Fruit fly (Drosophila melanogaster) whole organism, embryonic: ENCODE data around the gene neb.

ENCODE experiments used
- Abd-B ChIP-seq: fragments of 200-800 bp; sonication (Bioruptor generic); optimal IDR thresholded peaks from 2 replicates; lab custom pipeline; 2018; ENCODE audit warnings: missing biosample characterization, mild to moderate bottlenecking, missing genetic modification characterization, moderate library complexity
- CG10274 ChIP-seq: fragments of 200-800 bp; sonication (Bioruptor generic); optimal IDR thresholded peaks from 3 replicates; lab custom pipeline; 2017; ENCODE audit warnings: missing biosample characterization, mild to moderate bottlenecking, missing genetic modification characterization
- CG10431 ChIP-seq: fragments of 200-800 bp; sonication (Bioruptor generic); optimal IDR thresholded peaks from 3 replicates; lab custom pipeline; 2018; ENCODE audit warnings: missing biosample characterization, mild to moderate bottlenecking, missing genetic modification characterization
- CG10462 ChIP-seq: fragments of 200-800 bp; sonication (Bioruptor generic); optimal IDR thresholded peaks from 2 replicates; lab custom pipeline; 2016; ENCODE audit warnings: missing biosample characterization, missing genetic modification characterization
- CG11247 ChIP-seq: fragments of 200-800 bp; sonication (Bioruptor generic); IDR thresholded peaks from 2 replicates; pipeline ENCODE4 v1.3.6; 2022; ENCODE audit warnings: missing biosample characterization, missing genetic modification characterization
- CG11456 ChIP-seq: fragments of 200-800 bp; sonication (Bioruptor generic); IDR thresholded peaks from 3 replicates; pipeline ENCODE4 v1.3.6; 2022; ENCODE audit warnings: missing biosample characterization, missing genetic modification characterization
- CG14667 ChIP-seq: fragments of 200-800 bp; sonication (Bioruptor generic); IDR thresholded peaks from 2 replicates; pipeline ENCODE4 v1.3.6; 2022; ENCODE audit warnings: missing biosample characterization, missing genetic modification characterization
- CG15514 ChIP-seq: fragments of 200-800 bp; sonication (Bioruptor generic); optimal IDR thresholded peaks from 3 replicates; lab custom pipeline; 2017; ENCODE audit warnings: missing biosample characterization, missing genetic modification characterization, mild to moderate bottlenecking, moderate library complexity, missing genetic modification reagents
- CG16813 ChIP-seq: fragments of 200-800 bp; sonication (Bioruptor generic); IDR thresholded peaks from 3 replicates; pipeline ENCODE4 v1.3.6; 2022; ENCODE audit warnings: missing biosample characterization, missing genetic modification characterization; ENCODE audit not compliant: partially characterized antibody
- CG17186 ChIP-seq: fragments of 200-800 bp; sonication (Bioruptor generic); optimal IDR thresholded peaks from 3 replicates; lab custom pipeline; 2017; ENCODE audit warnings: missing biosample characterization, missing genetic modification reagents, missing genetic modification characterization
- CG32532 ChIP-seq: fragments of 200-800 bp; sonication (Bioruptor generic); IDR thresholded peaks from 2 replicates; pipeline ENCODE4 v1.3.6; 2022; ENCODE audit warnings: missing biosample characterization, missing genetic modification characterization
- CG33213 ChIP-seq: fragments of 200-800 bp; sonication (Bioruptor generic); optimal IDR thresholded peaks from 3 replicates; lab custom pipeline; 2016; ENCODE audit warnings: missing biosample characterization, missing genetic modification characterization
- CG34422 ChIP-seq: fragments of 200-800 bp; sonication (Bioruptor generic); IDR thresholded peaks from 3 replicates; pipeline ENCODE4 v1.3.6; 2022; ENCODE audit warnings: missing biosample characterization, missing genetic modification characterization
- CG4328 ChIP-seq: fragments of 200-800 bp; sonication (Bioruptor generic); optimal IDR thresholded peaks from 3 replicates; lab custom pipeline; 2017; ENCODE audit warnings: missing biosample characterization, missing genetic modification reagents, missing genetic modification characterization
- CG7556 ChIP-seq: fragments of 200-800 bp; sonication (Bioruptor generic); optimal IDR thresholded peaks from 2 replicates; lab custom pipeline; 2017; ENCODE audit warnings: missing biosample characterization, mild to moderate bottlenecking, missing genetic modification characterization
- CG7745 ChIP-seq: fragments of 200-800 bp; sonication (Bioruptor generic); optimal IDR thresholded peaks from 2 replicates; lab custom pipeline; 2018; ENCODE audit warnings: missing biosample characterization, mild to moderate bottlenecking, missing genetic modification characterization, moderate library complexity
- CG8290 ChIP-seq, 3 experiments: fragments of 200-800 bp; sonication (Bioruptor generic); optimal IDR thresholded peaks; 2 replicates each; lab custom pipeline; 2016 to 2019; ENCODE audit warnings: missing biosample characterization in 3 of 3, missing genetic modification characterization in 3 of 3, mild to moderate bottlenecking in 2 of 3, moderate library complexity in 1 of 3
- CG8478 ChIP-seq: fragments of >200 bp; optimal IDR thresholded peaks from 2 replicates; lab custom pipeline; 2018
- CG9727 ChIP-seq: fragments of 200-800 bp; sonication (Bioruptor generic); optimal IDR thresholded peaks from 3 replicates; lab custom pipeline; 2017; ENCODE audit warnings: missing biosample characterization, mild to moderate bottlenecking, missing genetic modification characterization
- Chrac-16 ChIP-seq: fragments of 200-800 bp; sonication (Bioruptor generic); optimal IDR thresholded peaks from 3 replicates; lab custom pipeline; 2016; ENCODE audit warnings: missing biosample characterization, missing genetic modification characterization
- E2f2 ChIP-seq: fragments of 200-800 bp; sonication (Bioruptor generic); IDR thresholded peaks from 2 replicates; pipeline ENCODE4 v1.3.6; 2022; ENCODE audit warnings: missing biosample characterization, missing genetic modification characterization
- Elba2 ChIP-seq: fragments of 200-800 bp; sonication (Bioruptor generic); optimal IDR thresholded peaks from 3 replicates; lab custom pipeline; 2016; ENCODE audit warnings: missing biosample characterization, missing genetic modification characterization
- Ets97D ChIP-seq: fragments of 200-800 bp; sonication (Bioruptor generic); optimal IDR thresholded peaks from 3 replicates; lab custom pipeline; 2016; ENCODE audit warnings: missing biosample characterization, missing genetic modification characterization
- GATAe ChIP-seq: fragments of 200-800 bp; sonication (Bioruptor generic); conservative IDR thresholded peaks from 2 replicates; pipeline ENCODE4 v1.3.6; 2022; ENCODE audit warnings: missing biosample characterization, missing genetic modification characterization
- Hmr ChIP-seq: fragments of 200-800 bp; sonication (Bioruptor generic); optimal IDR thresholded peaks from 3 replicates; lab custom pipeline; 2017; ENCODE audit warnings: mild to moderate bottlenecking, missing biosample characterization, missing genetic modification reagents, missing genetic modification characterization
- Jarid2 ChIP-seq: fragments of 200-800 bp; sonication (Bioruptor generic); optimal IDR thresholded peaks from 3 replicates; lab custom pipeline; 2017; ENCODE audit warnings: mild to moderate bottlenecking, missing biosample characterization, missing genetic modification reagents, missing genetic modification characterization
- Lhr ChIP-seq: fragments of 200-800 bp; sonication (Bioruptor generic); optimal IDR thresholded peaks from 3 replicates; lab custom pipeline; 2017; ENCODE audit warnings: mild to moderate bottlenecking, missing biosample characterization, missing genetic modification reagents, missing genetic modification characterization
- Med ChIP-seq: fragments of 200-800 bp; sonication (Bioruptor generic); peaks from one replicate; lab custom pipeline; 2016; ENCODE audit warnings: missing biosample characterization, missing genetic modification characterization, mild to moderate bottlenecking, inconsistent platforms, moderate library complexity
- Neu2 ChIP-seq: fragments of 200-800 bp; sonication (Bioruptor generic); optimal IDR thresholded peaks from 3 replicates; lab custom pipeline; 2016; ENCODE audit warnings: missing biosample characterization, missing genetic modification characterization, borderline replicate concordance
- Optix ChIP-seq: fragments of 200-800 bp; sonication (Bioruptor generic); IDR thresholded peaks from 3 replicates; pipeline ENCODE4 v1.3.6; 2022; ENCODE audit warnings: missing biosample characterization, missing genetic modification characterization
- Poxn ChIP-seq: fragments of 200-800 bp; sonication (Bioruptor generic); IDR thresholded peaks from 2 replicates; pipeline ENCODE4 v1.3.6; 2022; ENCODE audit warnings: missing biosample characterization, missing genetic modification characterization
- ab ChIP-seq: fragments of 200-800 bp; sonication (Bioruptor generic); optimal IDR thresholded peaks from 2 replicates; lab custom pipeline; 2016; ENCODE audit warnings: missing biosample characterization, missing genetic modification characterization
- al ChIP-seq: fragments of 200-800 bp; sonication (Bioruptor generic); IDR thresholded peaks from 2 replicates; pipeline ENCODE4 v1.3.6; 2022; ENCODE audit warnings: missing biosample characterization, missing genetic modification characterization
- chif ChIP-seq, 2 experiments: fragments of 200-800 bp; sonication (Bioruptor generic); optimal IDR thresholded peaks; 3 replicates each; lab custom pipeline; 2016; ENCODE audit warnings: missing biosample characterization in 2 of 2, missing genetic modification characterization in 2 of 2
- cwo ChIP-seq: fragments of 200-800 bp; sonication (Bioruptor generic); optimal IDR thresholded peaks from 3 replicates; lab custom pipeline; 2017; ENCODE audit warnings: missing biosample characterization, missing genetic modification characterization, mild to moderate bottlenecking, moderate library complexity, missing genetic modification reagents
- eve ChIP-seq, 2 experiments: fragments of >200 bp; optimal IDR thresholded peaks; 2 replicates each; lab custom pipeline; 2017; ENCODE audit warnings: missing biosample characterization in 2 of 2, missing genetic modification characterization in 2 of 2
- fd96Cb ChIP-seq: fragments of 200-800 bp; sonication (Bioruptor generic); optimal IDR thresholded peaks from 2 replicates; lab custom pipeline; 2018; ENCODE audit warnings: missing biosample characterization, mild to moderate bottlenecking, missing genetic modification characterization, moderate library complexity
- gce ChIP-seq: fragments of 200-800 bp; sonication (Bioruptor generic); IDR thresholded peaks from 3 replicates; pipeline ENCODE4 v1.3.6; 2022; ENCODE audit warnings: missing biosample characterization, missing genetic modification characterization
- gcm2 ChIP-seq: fragments of 200-800 bp; sonication (Bioruptor generic); optimal IDR thresholded peaks from 2 replicates; lab custom pipeline; 2016; ENCODE audit warnings: missing biosample characterization, missing genetic modification characterization
- gem ChIP-seq: fragments of 200-800 bp; sonication (Bioruptor generic); optimal IDR thresholded peaks from 2 replicates; lab custom pipeline; 2019; ENCODE audit warnings: missing biosample characterization, mild to moderate bottlenecking, missing genetic modification characterization, moderate library complexity
- grau ChIP-seq: fragments of 200-800 bp; optimal IDR thresholded peaks from 3 replicates; lab custom pipeline; 2019; ENCODE audit warnings: missing biosample characterization, mild to moderate bottlenecking, missing genetic modification characterization, moderate library complexity
- kay ChIP-seq: fragments of 200-800 bp; sonication (Bioruptor generic); optimal IDR thresholded peaks from 2 replicates; lab custom pipeline; 2016; ENCODE audit warnings: missing biosample characterization, missing genetic modification characterization
- lmd ChIP-seq: fragments of 200-800 bp; sonication (Bioruptor generic); IDR thresholded peaks from 2 replicates; pipeline ENCODE4 v1.3.6; 2022; ENCODE audit warnings: missing biosample characterization, missing genetic modification characterization
- pfk ChIP-seq: fragments of 200-800 bp; sonication (Bioruptor generic); optimal IDR thresholded peaks from 2 replicates; lab custom pipeline; 2018; ENCODE audit warnings: missing biosample characterization, mild to moderate bottlenecking, missing genetic modification characterization, moderate library complexity
- prd ChIP-seq, 3 experiments: fragments of >200 bp in 2 of 3; fragments of 200-800 bp in 1 of 3; sonication (Bioruptor generic) in 1 of 3; optimal IDR thresholded peaks in 2 of 3; IDR thresholded peaks in 1 of 3; 2 replicates in 2 of 3; 3 replicates in 1 of 3; pipeline versions ENCODE4 v1.3.6 to Lab custom; 2017 to 2022; ENCODE audit warnings: missing biosample characterization in 1 of 3, missing genetic modification characterization in 1 of 3
- ro ChIP-seq: fragments of 200-800 bp; sonication (Bioruptor generic); IDR thresholded peaks from 2 replicates; pipeline ENCODE4 v1.3.6; 2022; ENCODE audit warnings: missing biosample characterization, missing genetic modification characterization
- scrt ChIP-seq: fragments of 200-800 bp; sonication (Bioruptor generic); optimal IDR thresholded peaks from 2 replicates; lab custom pipeline; 2018; ENCODE audit warnings: missing biosample characterization, mild to moderate bottlenecking, missing genetic modification characterization, moderate library complexity
- stc ChIP-seq: fragments of 200-800 bp; sonication (Bioruptor generic); IDR thresholded peaks from 2 replicates; pipeline ENCODE4 v1.3.6; 2022; ENCODE audit warnings: missing biosample characterization, missing genetic modification characterization
- unpg ChIP-seq: fragments of 200-800 bp; sonication (Bioruptor generic); optimal IDR thresholded peaks from 3 replicates; lab custom pipeline; 2018; ENCODE audit warnings: missing biosample characterization, mild to moderate bottlenecking, missing genetic modification characterization, moderate library complexity
- zf30C ChIP-seq: fragments of 200-800 bp; sonication (Bioruptor generic); optimal IDR thresholded peaks from 3 replicates; lab custom pipeline; 2018; ENCODE audit warnings: missing biosample characterization, mild to moderate bottlenecking, missing genetic modification characterization

The neb gene

dm6 chr2L:20106595-20106994, 31.0 kb downstream of the neb start (continued):
- TF ChIP-seq lmd (0 out of 2 replicates have a peak, but pooled peaks have one; percentile 10), Poxn (GFP tag; lab: Robert Waterston, UW) (no peak), CG16813 (GFP tag; lab: Robert Waterston, UW) (0 out of 3 replicates have a peak, but pooled peaks have one; percentile 12), GATAe (GFP tag; lab: Robert Waterston, UW) (no peak), CG34422 (0 out of 3 replicates have a peak, but pooled peaks have one; percentile 9), gcm2 (GFP tag; lab: Kevin White, UChicago) (no peak), CG11247 (GFP tag; lab: Robert Waterston, UW) (0 out of 2 replicates have a peak, but pooled peaks have one; percentile 24), Hmr (GFP tag; lab: Kevin White, UChicago) (no peak), Abd-B (GFP tag; lab: Kevin White, UChicago) (no peak), Neu2 (no peak), scrt (no peak), Med (no peak), CG14667 (GFP tag; lab: Robert Waterston, UW) (0 out of 2 replicates have a peak, but pooled peaks have one; percentile 18), kay (GFP tag; lab: Kevin White, UChicago) (no peak), Optix (GFP tag; lab: Robert Waterston, UW) (0 out of 3 replicates have a peak, but pooled peaks have one; percentile 25), CG15514 (GFP tag; lab: Kevin White, UChicago) (peak; percentile 24), zf30C (GFP tag; lab: Kevin White, UChicago) (no peak), Ets97D (GFP tag; lab: Kevin White, UChicago) (no peak), CG10462 (GFP tag; lab: Kevin White, UChicago) (no peak), gce (no peak), CG32532 (GFP tag; lab: Robert Waterston, UW) (peak; percentile 50; the same call in 1 of the 2 replicates), CG8290 (GFP tag; optimal IDR thresholded peaks at IDR 0.05; lab: Kevin White, UChicago) (peak; percentile 58), CG8290 (tag; optimal IDR thresholded peaks at IDR 0.05; lab: Kevin White, UChicago) (peak in 1 of 2 experiments; percentile 53), gem (tag; lab: Kevin White, UChicago) (no peak), eve (GFP tag; optimal IDR thresholded peaks at IDR 0.05; lab: Kevin White, UChicago) (no peak), prd (optimal IDR thresholded peaks at IDR 0.05; lab: Kevin White, UChicago) (no peak), prd (GFP tag; IDR thresholded peaks at IDR 0.05; lab: Robert Waterston, UW) (peak; percentile 40; the same call in 1 of the 3 replicates), Lhr (GFP tag; lab: Kevin White, UChicago) (peak; percentile 48), CG7745 (tag; lab: Kevin White, UChicago) (no peak), CG10274 (GFP tag; lab: Kevin White, UChicago) (no peak), CG4328 (GFP tag; lab: Kevin White, UChicago) (no peak), chif (GFP tag; optimal IDR thresholded peaks at IDR 0.05; lab: Kevin White, UChicago) (no peak), CG17186 (GFP tag; lab: Kevin White, UChicago) (no peak), CG7556 (GFP tag; lab: Kevin White, UChicago) (no peak), CG11456 (GFP tag; lab: Robert Waterston, UW) (peak; percentile 65; the same call in 1 of the 3 replicates), Chrac-16 (no peak), Jarid2 (no peak), al (no peak)

- TF ChIP-seq CG10431: no peak
- peak; percentile 73 for TF ChIP-seq CG33213 (GFP tag; lab: Kevin White, UChicago)
- no peak for TF ChIP-seq pfk
- TF ChIP-seq CG11247 (GFP tag; lab: Robert Waterston, UW): no peak
- no peak for TF ChIP-seq fd96Cb (tag; lab: Kevin White, UChicago)
- TF ChIP-seq CG9727 (GFP tag; lab: Kevin White, UChicago): no peak
- TF ChIP-seq cwo: no peak
- no peak for TF ChIP-seq gcm2 (GFP tag; lab: Kevin White, UChicago)
- TF ChIP-seq CG8478 (lab: Kevin White, UChicago): no peak
- TF ChIP-seq unpg (GFP tag; lab: Kevin White, UChicago): no peak
- no peak for TF ChIP-seq CG7745 (tag; lab: Kevin White, UChicago)
- peak; percentile 88 for TF ChIP-seq Elba2 (GFP tag; lab: Kevin White, UChicago)
- no peak for TF ChIP-seq ab (GFP tag; lab: Kevin White, UChicago)
- no peak for TF ChIP-seq Chrac-16
- no peak for TF ChIP-seq stc (GFP tag; lab: Robert Waterston, UW)
- TF ChIP-seq ro (GFP tag; lab: Robert Waterston, UW): no peak
- TF ChIP-seq grau (tag; lab: Kevin White, UChicago): no peak
- peak; percentile 27 for TF ChIP-seq E2f2 (GFP tag; lab: Robert Waterston, UW)
These were observed 40.3 kb downstream of the neb start for dm6 chr2L:20115865-20116264.
